Worm (Caenorhabditis elegans) whole organism, L2 larva: ENCODE data around the gene srg-25.

Experiments used
- Y55F3AM.14 ChIP-seq: fragments of 200-800 bp; sonication (Bioruptor generic); optimal IDR thresholded peaks from 2 replicates; lab custom pipeline; 2018; ENCODE audit warnings: mild to moderate bottlenecking, missing genetic modification characterization, missing compliant biosample characterization
- ZK546.5 ChIP-seq: sonication (generic microtip); optimal IDR thresholded peaks from 2 replicates; lab custom pipeline; 2017; ENCODE audit warnings: missing biosample characterization, missing genetic modification characterization
- blmp-1 ChIP-seq: sonication (generic microtip); optimal IDR thresholded peaks from 2 replicates; lab custom pipeline; 2017; ENCODE audit warnings: missing genetic modification characterization, mild to moderate bottlenecking, missing compliant biosample characterization, antibody characterized with exemption, moderate library complexity; ENCODE audit not compliant: insufficient read depth
- ceh-82 ChIP-seq: fragments of 150-350 bp; optimal IDR thresholded peaks from 2 replicates; lab custom pipeline; 2014; ENCODE audit warnings: missing biosample characterization, missing genetic modification characterization
- lin-39 ChIP-seq: fragments of 150-350 bp; optimal IDR thresholded peaks from 2 replicates; lab custom pipeline; 2014; ENCODE audit warnings: missing biosample characterization, missing genetic modification reagents, missing genetic modification characterization
- lsy-2 ChIP-seq, 2 experiments: fragments of 150-350 bp in 1 of 2; sonication (generic microtip) in 1 of 2; optimal IDR thresholded peaks; 2 replicates each; lab custom pipeline; 2014 to 2017; ENCODE audit warnings: missing biosample characterization in 2 of 2, missing genetic modification characterization in 2 of 2
- mbf-1 ChIP-seq: sonication (generic microtip); optimal IDR thresholded peaks from 2 replicates; lab custom pipeline; 2017; ENCODE audit warnings: missing biosample characterization, missing genetic modification characterization
- mdl-1 ChIP-seq, 2 experiments: fragments of 150-350 bp in 1 of 2; sonication (generic microtip) in 1 of 2; optimal IDR thresholded peaks; 2 replicates each; lab custom pipeline; 2017; ENCODE audit warnings: missing biosample characterization in 2 of 2, missing genetic modification characterization in 2 of 2
- skn-1 ChIP-seq: sonication (generic microtip); optimal IDR thresholded peaks from 2 replicates; lab custom pipeline; 2017; ENCODE audit warnings: missing biosample characterization, missing genetic modification characterization
- unc-39 ChIP-seq: fragments of 150-350 bp; optimal IDR thresholded peaks from 2 replicates; lab custom pipeline; 2014; ENCODE audit warnings: missing biosample characterization, missing genetic modification characterization
- ztf-4 ChIP-seq: fragments of 150-350 bp; optimal IDR thresholded peaks from 2 replicates; lab custom pipeline; 2014; ENCODE audit warnings: missing biosample characterization, missing genetic modification characterization

- TF ChIP-seq mdl-1 (tag; optimal IDR thresholded peaks at IDR 0.05; lab: Kevin White, UChicago) (no peak), ceh-82 (tag; lab: Kevin White, UChicago) (no peak), ztf-4 (tag; lab: Kevin White, UChicago) (no peak), skn-1 (no peak), blmp-1 (tag; lab: Kevin White, UChicago) (no peak), lsy-2 (tag; optimal IDR thresholded peaks at IDR 0.05; lab: Kevin White, UChicago) (no peak), lin-39 (tag; lab: Kevin White, UChicago) (no peak), Y55F3AM.14 (GFP tag; lab: Kevin White, UChicago) (no peak), ZK546.5 (tag; lab: Kevin White, UChicago) (no peak), unc-39 (tag; lab: Kevin White, UChicago) (no peak), mbf-1 (tag; lab: Kevin White, UChicago) (no peak)
Measured at ce11 chrV:5329677-5330266, 15.5 kb downstream of the srg-25 start.
